Worm (Caenorhabditis elegans) whole organism, young adult: ENCODE data around the gene unk-1.

Experiments
- ama-1 ChIP-seq, 3 experiments: fragments of 150-350 bp in 1 of 3; sonication (generic microtip) in 2 of 3; optimal IDR thresholded peaks; 2 replicates each; lab custom pipeline; 2014 to 2018; ENCODE audit warnings: missing biosample characterization in 2 of 3, missing genetic modification characterization in 2 of 3, missing genetic modification reagents in 2 of 3
- dpl-1 ChIP-seq: fragments of 150-350 bp; optimal IDR thresholded peaks from 2 replicates; lab custom pipeline; 2014; ENCODE audit warnings: missing biosample characterization, missing genetic modification reagents, missing genetic modification characterization
- hmg-1.2 ChIP-seq: fragments of 200-800 bp; sonication (Bioruptor generic); IDR thresholded peaks from 2 replicates; pipeline ENCODE4 v1.3.6; 2022; ENCODE audit warnings: missing genetic modification reagents, missing genetic modification characterization, missing compliant biosample characterization
- lin-35 ChIP-seq, 3 experiments: fragments of 150-350 bp in 2 of 3; sonication (generic microtip) in 1 of 3; optimal IDR thresholded peaks; 2 replicates each; lab custom pipeline; 2014 to 2018; ENCODE audit warnings: missing biosample characterization in 3 of 3, missing genetic modification characterization in 3 of 3, missing genetic modification reagents in 3 of 3
- sptf-2 ChIP-seq: fragments of 200-800 bp; sonication (Bioruptor generic); optimal IDR thresholded peaks from 2 replicates; lab custom pipeline; 2018; ENCODE audit warnings: mild to moderate bottlenecking, missing genetic modification characterization, missing compliant biosample characterization
- tbp1 ChIP-seq: fragments of 200-800 bp; sonication (Bioruptor generic); optimal IDR thresholded peaks from 2 replicates; lab custom pipeline; 2018; ENCODE audit warnings: mild to moderate bottlenecking, missing genetic modification characterization, missing compliant biosample characterization
- unc-62 ChIP-seq: fragments of 150-350 bp; optimal IDR thresholded peaks from 2 replicates; lab custom pipeline; 2014; ENCODE audit warnings: missing biosample characterization, missing genetic modification reagents, missing genetic modification characterization
- ztf-18 ChIP-seq: sonication (generic microtip); optimal IDR thresholded peaks from 2 replicates; lab custom pipeline; 2016; ENCODE audit warnings: missing genotype, mild to moderate bottlenecking, missing genetic modification characterization, missing compliant biosample characterization
- ztf-26 ChIP-seq: sonication (generic microtip); optimal IDR thresholded peaks from 2 replicates; lab custom pipeline; 2017; ENCODE audit warnings: missing genetic modification characterization, missing compliant biosample characterization

DNA sequence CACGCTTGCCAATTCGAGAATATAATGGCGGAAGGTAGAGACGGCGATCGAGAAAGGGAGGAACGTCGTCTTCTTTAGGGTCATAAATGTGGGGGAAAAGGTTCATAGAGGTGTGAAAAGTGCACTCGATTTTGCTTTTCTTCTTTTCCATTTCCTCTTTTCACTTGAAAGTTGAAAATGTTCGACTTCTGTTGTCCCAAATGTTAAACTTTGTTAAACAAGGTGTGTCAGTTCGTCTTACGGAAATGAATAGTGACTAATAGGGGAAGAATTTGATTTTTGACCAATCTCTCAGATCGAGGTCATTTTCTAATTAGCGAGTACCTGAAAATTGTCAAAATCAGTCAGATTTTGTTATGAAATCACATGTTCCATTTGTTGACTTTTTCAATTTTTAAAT lies 9.9 kb upstream of the unk-1 start:
- TF ChIP-seq unc-62, result no peak
- no peak for TF ChIP-seq dpl-1 (GFP tag; lab: Kevin White, UChicago)
- TF ChIP-seq sptf-2, result no peak
- no peak for TF ChIP-seq ztf-26 (tag; lab: Kevin White, UChicago)
- no peak for TF ChIP-seq ama-1 (optimal IDR thresholded peaks at IDR 0.05; lab: Kevin White, UChicago)
- no peak for TF ChIP-seq ama-1 (GFP tag; optimal IDR thresholded peaks at IDR 0.05; lab: Kevin White, UChicago)
- TF ChIP-seq ztf-18 (tag; lab: Kevin White, UChicago), result no peak
- no peak for TF ChIP-seq hmg-1.2 (GFP tag; lab: Robert Waterston, UW)
- no peak for TF ChIP-seq tbp1 (GFP tag; lab: Kevin White, UChicago)
- no peak for TF ChIP-seq lin-35 (GFP tag; optimal IDR thresholded peaks at IDR 0.05; lab: Kevin White, UChicago)
